Worm (Caenorhabditis elegans): ENCODE measurements around the gene gcy-22.

gcy-22 gene

ce11 chrV:20845524-20846208, 20.8 kb upstream of the gcy-22 start, which contains the start of the genes F31D4.2 and fkb-6:
Gene F31D4.2 (minus strand): TSS chrV:20845546.
Gene fkb-6 (plus strand): TSS chrV:20846158.
- TF ChIP-seq rnt-1 (tag; optimal IDR thresholded peaks at IDR 0.05) = peak; percentile 74
- no peak for TF ChIP-seq C04F5.9 (tag; optimal IDR thresholded peaks at IDR 0.05)
- TF ChIP-seq unc-86 (tag; optimal IDR thresholded peaks at IDR 0.05) = peak; percentile 78
- peak in 2 of 6 experiments; percentile 34 to 35 for TF ChIP-seq elt-3 (tag; optimal IDR thresholded peaks at IDR 0.05)
- TF ChIP-seq fkh-8 (tag; optimal IDR thresholded peaks at IDR 0.05) = peak; percentile 86
- TF ChIP-seq elt-2 (tag; optimal IDR thresholded peaks at IDR 0.05) = peak; percentile 8
- TF ChIP-seq unc-98 (GFP tag; IDR thresholded peaks at IDR 0.05) = no peak
- peak; percentile 19 for TF ChIP-seq ceh-90 (tag; optimal IDR thresholded peaks at IDR 0.05)
- TF ChIP-seq lin-39 (tag; optimal IDR thresholded peaks at IDR 0.05) = peak; percentile 7
- TF ChIP-seq skn-1 (tag; optimal IDR thresholded peaks at IDR 0.05) = no peak
- no peak for TF ChIP-seq nhr-11 (tag; optimal IDR thresholded peaks at IDR 0.05)
- no peak for TF ChIP-seq unc-62 (GFP tag; optimal IDR thresholded peaks at IDR 0.05)
- TF ChIP-seq sup-37 (GFP tag; optimal IDR thresholded peaks at IDR 0.05) = no peak
- TF ChIP-seq C16A3.4 (tag; optimal IDR thresholded peaks at IDR 0.05) = peak; percentile 84
- peak; percentile 85 for TF ChIP-seq nhr-20 (tag; optimal IDR thresholded peaks at IDR 0.05)
- no peak for TF ChIP-seq hpl-2 (GFP tag; optimal IDR thresholded peaks at IDR 0.05)
- TF ChIP-seq ceh-88 (GFP tag; IDR thresholded peaks at IDR 0.05) = no peak
- peak; percentile 76 for TF ChIP-seq xbp-1 (tag; optimal IDR thresholded peaks at IDR 0.05)
- peak; percentile 75 for TF ChIP-seq irx-1 (tag; optimal IDR thresholded peaks at IDR 0.05)
- peak; percentile 84 for TF ChIP-seq nhr-19 (GFP tag; conservative IDR thresholded peaks at IDR 0.05)
- TF ChIP-seq sox-4 (tag; optimal IDR thresholded peaks at IDR 0.05) = no peak
- TF ChIP-seq egl-27 (tag; optimal IDR thresholded peaks at IDR 0.05) = no peak
- TF ChIP-seq pag-3 (tag; optimal IDR thresholded peaks at IDR 0.05; ENCODE audit: borderline replicate concordance, insufficient read depth) = no peak
- TF ChIP-seq lin-14 (GFP tag; optimal IDR thresholded peaks at IDR 0.05) = no peak
- TF ChIP-seq efl-3 (GFP tag; optimal IDR thresholded peaks at IDR 0.05) = no peak
- TF ChIP-seq sptf-1 (tag; optimal IDR thresholded peaks at IDR 0.05) = no peak
- peak; percentile 71 to 84 (median 77) for TF ChIP-seq ceh-82 (tag; optimal IDR thresholded peaks at IDR 0.05)
- peak; percentile 73 for TF ChIP-seq isw-1 (GFP tag; IDR thresholded peaks at IDR 0.05)
- peak; percentile 25 for TF ChIP-seq lin-15B (tag; optimal IDR thresholded peaks at IDR 0.05)
- peak; percentile 50 to 71 (median 70) for TF ChIP-seq dpl-1 (GFP tag; optimal IDR thresholded peaks at IDR 0.05)
- peak; percentile 77 for TF ChIP-seq dsc-1 (tag; optimal IDR thresholded peaks at IDR 0.05)
- TF ChIP-seq ztf-4 (tag; optimal IDR thresholded peaks at IDR 0.05) = peak; percentile 51
- peak; percentile 88 for TF ChIP-seq nhr-47 (tag; optimal IDR thresholded peaks at IDR 0.05)
- no peak for TF ChIP-seq zag-1 (tag; optimal IDR thresholded peaks at IDR 0.05)
- peak; percentile 91 for TF ChIP-seq unc-130 (tag; optimal IDR thresholded peaks at IDR 0.05)
- no peak for TF ChIP-seq unc-30 (tag; optimal IDR thresholded peaks at IDR 0.05)
- no peak for TF ChIP-seq ceh-63 (GFP tag; optimal IDR thresholded peaks at IDR 0.05)
- TF ChIP-seq efl-1 (optimal IDR thresholded peaks at IDR 0.05) = peak; percentile 68 to 70
- TF ChIP-seq efl-1 (GFP tag; optimal IDR thresholded peaks at IDR 0.05 in 1 of 2) = peak; percentile 70 to 95
- TF ChIP-seq mab-9 (GFP tag; IDR thresholded peaks at IDR 0.05) = peak; percentile 57; the same call in 1 of the 2 replicates
- peak; percentile 49 for TF ChIP-seq egl-13 (tag; optimal IDR thresholded peaks at IDR 0.05)
- TF ChIP-seq swsn-7 (tag; optimal IDR thresholded peaks at IDR 0.05) = peak; percentile 88
- peak; percentile 49 for TF ChIP-seq fkh-10 (GFP tag; optimal IDR thresholded peaks at IDR 0.05)
- TF ChIP-seq F16B12.6 (tag; optimal IDR thresholded peaks at IDR 0.05) = peak; percentile 98
- peak in 1 of 2 experiments; percentile 35 for TF ChIP-seq ztf-11 (tag; optimal IDR thresholded peaks at IDR 0.05)
- TF ChIP-seq nhr-85 (tag) = peak; percentile 85
- TF ChIP-seq nhr-84 (tag; optimal IDR thresholded peaks at IDR 0.05) = no peak
- TF ChIP-seq tbx-2 (tag; optimal IDR thresholded peaks at IDR 0.05) = peak; percentile 78
- no peak for TF ChIP-seq nhr-12 (tag; optimal IDR thresholded peaks at IDR 0.05)
- TF ChIP-seq nhr-71 (tag; optimal IDR thresholded peaks at IDR 0.05) = peak; percentile 89
- TF ChIP-seq mef-2 (tag; optimal IDR thresholded peaks at IDR 0.05) = no peak
- TF ChIP-seq ceh-8 (GFP tag; optimal IDR thresholded peaks at IDR 0.05) = peak; percentile 20
